Worm (Caenorhabditis elegans) whole organism, dauer: ENCODE results near the gene Y38H6C.21.
"Not testable (repeated sequence)": the region's sequence is repeated elsewhere in the genome, so short reads cannot be mapped to it uniquely, and the experiment has no call there.

ENCODE experiments used
- unc-62 ChIP-seq: sonication (generic microtip); optimal IDR thresholded peaks from 2 replicates; lab custom pipeline; 2017; ENCODE audit warnings: missing biosample characterization, missing genetic modification reagents, missing genetic modification characterization

Y38H6C.21 gene

ce11 chrV:20555120-20555519, at the start of gene Y38H6C.21:
TSS of gene Y38H6C.21 (minus strand) at chrV:20555267.
- TF ChIP-seq unc-62: no peak

ce11 chrV:20604606-20605155, 49.6 kb upstream of the Y38H6C.21 start, which contains the start of gene ttr-57:
TSS of gene ttr-57 (plus strand) at chrV:20605105.
- no peak for TF ChIP-seq unc-62

- TF ChIP-seq unc-62: no peak
Measured at ce11 chrV:20603014-20603413, 47.9 kb upstream of the Y38H6C.21 start, which contains the start of gene ttr-11. TSS of gene ttr-11 (plus strand) at chrV:20603314.

ce11 chrV:20600704-20601103, 45.6 kb upstream of the Y38H6C.21 start:
- TF ChIP-seq unc-62: no peak

ce11 chrV:20599795-20600194, 44.7 kb upstream of the Y38H6C.21 start, which contains the start of gene col-163:
TSS of gene col-163 (plus strand) at chrV:20600095.
- TF ChIP-seq unc-62: no peak

ce11 chrV:20597076-20597475, 42.0 kb upstream of the Y38H6C.21 start, which contains the start of gene F46B3.1:
TSS of gene F46B3.1 (minus strand) at chrV:20597176.
- TF ChIP-seq unc-62: no peak

ce11 chrV:20595653-20596052, 40.6 kb upstream of the Y38H6C.21 start, which contains the start of gene F26F2.11:
TSS of gene F26F2.11 (minus strand) at chrV:20595753.
- TF ChIP-seq unc-62: no peak

ce11 chrV:20594746-20595145, 39.7 kb upstream of the Y38H6C.21 start, which contains the start of gene F26F2.10:
TSS of gene F26F2.10 (minus strand) at chrV:20594846.
- TF ChIP-seq unc-62: no peak

ce11 chrV:20580511-20581040, 25.5 kb upstream of the Y38H6C.21 start, which contains the start of gene F26F2.7:
TSS of gene F26F2.7 (plus strand) at chrV:20580990.
- TF ChIP-seq unc-62: no peak

ce11 chrV:20579534-20579933, 24.5 kb upstream of the Y38H6C.21 start, which contains the start of gene F26F2.8:
TSS of gene F26F2.8 (plus strand) at chrV:20579546.
- TF ChIP-seq unc-62: no peak

ce11 chrV:20574872-20575271, 19.8 kb upstream of the Y38H6C.21 start:
- no peak for TF ChIP-seq unc-62

- TF ChIP-seq unc-62: no peak
Measured at ce11 chrV:20574314-20574713, 19.2 kb upstream of the Y38H6C.21 start, which contains the start of gene clec-263. TSS of gene clec-263 (plus strand) at chrV:20574614.

- TF ChIP-seq unc-62: no peak
Measured at ce11 chrV:20573392-20573791, 18.3 kb upstream of the Y38H6C.21 start, which contains the start of gene F26F2.5. TSS of gene F26F2.5 (plus strand) at chrV:20573692.

ce11 chrV:20568995-20569394, 13.9 kb upstream of the Y38H6C.21 start, which contains the start of gene F26F2.4:
TSS of gene F26F2.4 (plus strand) at chrV:20569295.
- not testable (repeated sequence) for TF ChIP-seq unc-62

- no peak for TF ChIP-seq unc-62
Measured at ce11 chrV:20566454-20566853, 11.4 kb upstream of the Y38H6C.21 start, which contains the start of gene F26F2.3. TSS of gene F26F2.3 (minus strand) at chrV:20566554.

- not testable (repeated sequence) for TF ChIP-seq unc-62
Measured at ce11 chrV:20564054-20564453, 9.0 kb upstream of the Y38H6C.21 start, which contains the start of gene F26F2.13. TSS of gene F26F2.13 (plus strand) at chrV:20564354.

ce11 chrV:20561795-20562194, 6.7 kb upstream of the Y38H6C.21 start, which contains the start of gene F26F2.1:
TSS of gene F26F2.1 (minus strand) at chrV:20561895.
- TF ChIP-seq unc-62: no peak

- no peak for TF ChIP-seq unc-62
Measured at ce11 chrV:20558270-20558669, 3.2 kb upstream of the Y38H6C.21 start, which contains the start of gene abf-4. TSS of gene abf-4 (minus strand) at chrV:20558370.
